Worm (Caenorhabditis elegans): ENCODE results near the gene nep-10.

DNA sequence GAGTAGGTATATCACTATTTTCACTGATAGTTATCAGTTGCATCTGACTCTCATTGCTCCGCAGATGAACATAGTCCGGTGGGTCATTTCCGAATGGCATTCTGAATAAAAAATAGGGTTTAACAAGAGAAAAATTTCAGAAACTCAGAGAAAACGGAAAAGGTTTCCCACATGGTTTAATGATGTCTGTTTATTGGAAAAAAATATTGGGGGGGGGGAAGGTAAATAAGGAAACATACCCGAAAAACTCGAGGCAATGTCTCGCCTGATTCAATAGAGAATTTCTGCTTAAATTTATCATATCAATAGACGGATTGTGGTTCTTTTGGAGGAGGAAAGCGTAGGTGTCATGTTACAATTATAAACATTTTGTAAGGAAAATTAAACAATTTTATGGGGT, 22.7 kb upstream of the nep-10 start, which contains the start of gene nep-11:
- TF ChIP-seq pes-1 (GFP tag; IDR thresholded peaks at IDR 0.05) (no peak), F13C5.2 (tag; optimal IDR thresholded peaks at IDR 0.05) (no peak), ceh-13 (GFP tag; optimal IDR thresholded peaks at IDR 0.05) (no peak), hmg-4 (GFP tag; optimal IDR thresholded peaks at IDR 0.05) (no peak), ceh-36 (tag; optimal IDR thresholded peaks at IDR 0.05) (no peak), hnd-1 (tag; optimal IDR thresholded peaks at IDR 0.05) (no peak), ama-1 (optimal IDR thresholded peaks at IDR 0.05) (no peak), tbx-11 (GFP tag; IDR thresholded peaks at IDR 0.05) (no peak)

All from whole organism, early embryonic.